Worm (Caenorhabditis elegans): ENCODE data around the gene vps-8.

Gene vps-8

ce11 chrIV:12287628-12288027 is 11.8 kb upstream of the vps-8 start, which contains the start of gene erl-1:
Gene erl-1, plus strand, starts transcription at chrIV:12287928.
- TF ChIP-seq klf-2 (GFP tag; conservative IDR thresholded peaks at IDR 0.05), result no peak
- no peak for TF ChIP-seq cog-1 (tag; optimal IDR thresholded peaks at IDR 0.05)
- TF ChIP-seq tab-1 (GFP tag; IDR thresholded peaks at IDR 0.05), result no peak

- no peak for TF ChIP-seq tab-1 (GFP tag; IDR thresholded peaks at IDR 0.05)
- no peak for TF ChIP-seq ztf-29 (GFP tag; IDR thresholded peaks at IDR 0.05)
- TF ChIP-seq klf-2 (GFP tag; conservative IDR thresholded peaks at IDR 0.05), result no peak
- no peak for TF ChIP-seq cog-1 (tag; optimal IDR thresholded peaks at IDR 0.05)
- no peak for TF ChIP-seq med-1 (GFP tag; optimal IDR thresholded peaks at IDR 0.05; ENCODE audit: insufficient read depth)
- no peak for TF ChIP-seq ref-1 (GFP tag; conservative IDR thresholded peaks at IDR 0.05)
Measured at ce11 chrIV:12282873-12283272, 7.1 kb upstream of the vps-8 start, which contains the start of gene hpo-12. Gene hpo-12, plus strand, starts transcription at chrIV:12283173.

DNA sequence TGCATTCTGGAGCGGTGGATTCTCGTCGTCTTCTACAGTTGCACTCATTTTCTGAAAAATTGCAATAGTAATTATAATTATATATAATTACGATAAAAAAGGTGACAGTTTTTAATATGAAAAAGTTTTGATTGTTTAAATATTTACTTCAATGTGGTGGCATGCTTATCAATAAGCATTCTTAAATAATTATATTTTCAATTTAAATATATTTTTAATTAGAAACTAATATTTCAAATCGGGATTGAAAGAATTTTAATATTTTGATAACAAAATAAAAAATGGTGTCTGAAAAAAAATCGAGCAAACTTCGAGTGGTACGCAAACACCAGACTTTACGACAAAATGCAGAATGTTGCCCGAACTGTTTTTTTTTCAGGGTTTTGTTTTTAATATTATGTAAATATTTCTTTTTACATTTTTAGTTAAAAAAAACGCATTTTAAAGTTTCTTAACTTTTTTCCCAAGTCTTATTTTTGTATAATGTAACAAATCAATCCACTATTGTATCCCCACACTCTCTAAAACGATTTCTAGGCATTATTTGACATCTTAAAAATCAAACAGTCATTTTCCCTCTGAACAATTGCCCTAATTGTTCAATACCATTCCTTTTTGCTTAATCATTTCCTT is 6.5 kb upstream of the vps-8 start, which contains the start of the genes C42C1.12 and C42C1.19:
C42C1.12 (minus strand) TSS at position 51 of the 633 bp plus-strand sequence.
C42C1.19 (plus strand) TSS at position 583 of the 633 bp plus-strand sequence.
- no peak for TF ChIP-seq klf-2 (GFP tag; conservative IDR thresholded peaks at IDR 0.05)
- TF ChIP-seq med-1 (GFP tag; optimal IDR thresholded peaks at IDR 0.05; ENCODE audit: insufficient read depth), result no peak

- TF ChIP-seq ztf-29 (GFP tag; IDR thresholded peaks at IDR 0.05) (no peak), tab-1 (GFP tag; IDR thresholded peaks at IDR 0.05) (no peak), T22C8.4 (GFP tag; IDR thresholded peaks at IDR 0.05) (no peak), ztf-23 (GFP tag; IDR thresholded peaks at IDR 0.05) (no peak), cog-1 (tag; optimal IDR thresholded peaks at IDR 0.05) (no peak), ref-1 (GFP tag; conservative IDR thresholded peaks at IDR 0.05) (no peak), flt-1 (GFP tag; IDR thresholded peaks at IDR 0.05) (no peak), med-1 (GFP tag; optimal IDR thresholded peaks at IDR 0.05; ENCODE audit: insufficient read depth) (no peak), klf-2 (GFP tag; conservative IDR thresholded peaks at IDR 0.05) (no peak)
Measured at ce11 chrIV:12279340-12279739, 3.5 kb upstream of the vps-8 start, which contains the start of gene ltah-1.1. Gene ltah-1.1, plus strand, starts transcription at chrIV:12279622.

ce11 chrIV:12278507-12278906 is 2.7 kb upstream of the vps-8 start, which contains the start of the genes tag-335 and vkmt-1:
Gene tag-335, minus strand, starts transcription at chrIV:12278594.
Gene vkmt-1, plus strand, starts transcription at chrIV:12278725.
- TF ChIP-seq ztf-23 (GFP tag; IDR thresholded peaks at IDR 0.05) (no peak), ztf-29 (GFP tag; IDR thresholded peaks at IDR 0.05) (no peak), klf-2 (GFP tag; conservative IDR thresholded peaks at IDR 0.05) (no peak), T22C8.4 (GFP tag; IDR thresholded peaks at IDR 0.05) (no peak), tab-1 (GFP tag; IDR thresholded peaks at IDR 0.05) (no peak), ref-1 (GFP tag; conservative IDR thresholded peaks at IDR 0.05) (no peak), cog-1 (tag; optimal IDR thresholded peaks at IDR 0.05) (no peak), flt-1 (GFP tag; IDR thresholded peaks at IDR 0.05) (no peak), med-1 (GFP tag; optimal IDR thresholded peaks at IDR 0.05; ENCODE audit: insufficient read depth) (no peak)

- TF ChIP-seq T22C8.4 (GFP tag; IDR thresholded peaks at IDR 0.05) (no peak), tab-1 (GFP tag; IDR thresholded peaks at IDR 0.05) (no peak), ztf-29 (GFP tag; IDR thresholded peaks at IDR 0.05) (no peak)
Measured at ce11 chrIV:12274365-12274764, 1.4 kb downstream of the vps-8 start.

ce11 chrIV:12270392-12270791 is 5.4 kb downstream of the vps-8 start, which contains the start of gene C42C1.3:
Gene C42C1.3, minus strand, starts transcription at chrIV:12270492.
- no peak for TF ChIP-seq ztf-29 (GFP tag; IDR thresholded peaks at IDR 0.05)
- no peak for TF ChIP-seq med-1 (GFP tag; optimal IDR thresholded peaks at IDR 0.05; ENCODE audit: insufficient read depth)
- TF ChIP-seq ref-1 (GFP tag; conservative IDR thresholded peaks at IDR 0.05), result no peak
- no peak for TF ChIP-seq tab-1 (GFP tag; IDR thresholded peaks at IDR 0.05)
- TF ChIP-seq flt-1 (GFP tag; IDR thresholded peaks at IDR 0.05), result no peak
- TF ChIP-seq T22C8.4 (GFP tag; IDR thresholded peaks at IDR 0.05), result no peak
- TF ChIP-seq ztf-23 (GFP tag; IDR thresholded peaks at IDR 0.05), result no peak
- no peak for TF ChIP-seq cog-1 (tag; optimal IDR thresholded peaks at IDR 0.05)
- no peak for TF ChIP-seq klf-2 (GFP tag; conservative IDR thresholded peaks at IDR 0.05)

ce11 chrIV:12268272-12269045 is 7.3 kb downstream of the vps-8 start, which contains the start of the genes ppm-1.H and rpl-34:
Gene ppm-1.H, minus strand, starts transcription at chrIV:12268322.
Gene rpl-34, plus strand, starts transcription at chrIV:12268995.
- TF ChIP-seq ref-1 (GFP tag; conservative IDR thresholded peaks at IDR 0.05), result no peak
- TF ChIP-seq ztf-29 (GFP tag; IDR thresholded peaks at IDR 0.05), result peak; percentile 53; the same call in 1 of the 2 replicates
- TF ChIP-seq klf-2 (GFP tag; conservative IDR thresholded peaks at IDR 0.05), result no peak
- TF ChIP-seq T22C8.4 (GFP tag; IDR thresholded peaks at IDR 0.05), result 0 out of 2 replicates have a peak, but pooled peaks have one; percentile 20
- TF ChIP-seq flt-1 (GFP tag; IDR thresholded peaks at IDR 0.05), result no peak; the same call in none of the 2 replicates
- no peak for TF ChIP-seq tab-1 (GFP tag; IDR thresholded peaks at IDR 0.05)
- TF ChIP-seq cog-1 (tag; optimal IDR thresholded peaks at IDR 0.05), result peak; percentile 37
- no peak for TF ChIP-seq med-1 (GFP tag; optimal IDR thresholded peaks at IDR 0.05; ENCODE audit: insufficient read depth)
- TF ChIP-seq ztf-23 (GFP tag; IDR thresholded peaks at IDR 0.05), result peak; percentile 61; the same call in 1 of the 2 replicates

DNA sequence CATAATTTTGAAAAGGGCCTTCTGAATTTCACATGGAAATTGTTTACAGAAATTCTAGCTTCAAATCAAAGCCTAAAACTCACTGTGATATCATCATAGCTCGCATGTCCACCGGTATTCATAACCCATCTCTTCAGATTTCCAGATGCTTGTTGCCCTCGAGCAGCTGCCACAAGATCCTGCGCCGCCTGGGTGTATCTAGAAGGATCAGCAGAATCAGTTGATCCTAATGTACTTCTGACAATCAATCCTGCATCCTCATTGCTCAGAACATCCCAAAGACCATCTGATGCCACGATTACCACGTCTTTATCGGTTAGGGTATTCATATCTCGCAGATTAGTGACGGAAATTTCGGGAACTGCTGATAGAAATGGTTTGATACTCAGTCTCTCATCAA is 9.9 kb downstream of the vps-8 start:
- no peak for TF ChIP-seq ztf-29 (GFP tag; IDR thresholded peaks at IDR 0.05)
- TF ChIP-seq flt-1 (GFP tag; IDR thresholded peaks at IDR 0.05), result no peak
- no peak for TF ChIP-seq ztf-23 (GFP tag; IDR thresholded peaks at IDR 0.05)
- no peak for TF ChIP-seq med-1 (GFP tag; optimal IDR thresholded peaks at IDR 0.05; ENCODE audit: insufficient read depth)
- no peak for TF ChIP-seq cog-1 (tag; optimal IDR thresholded peaks at IDR 0.05)
- no peak for TF ChIP-seq ref-1 (GFP tag; conservative IDR thresholded peaks at IDR 0.05)
- no peak for TF ChIP-seq T22C8.4 (GFP tag; IDR thresholded peaks at IDR 0.05)
- TF ChIP-seq klf-2 (GFP tag; conservative IDR thresholded peaks at IDR 0.05), result no peak
- no peak for TF ChIP-seq tab-1 (GFP tag; IDR thresholded peaks at IDR 0.05)
